Fruit fly (Drosophila melanogaster) whole organism, embryonic: Measurements from ENCODE around the gene CG33062.

Experiments
- Aef1 ChIP-seq: fragments of 200-800 bp; sonication (Bioruptor generic); IDR thresholded peaks from 3 replicates; pipeline ENCODE4 v1.3.6; 2022; ENCODE audit warnings: missing biosample characterization, missing genetic modification characterization
- Asciz ChIP-seq: fragments of 200-800 bp; sonication (Bioruptor generic); optimal IDR thresholded peaks from 2 replicates; lab custom pipeline; 2017; ENCODE audit warnings: missing biosample characterization, mild to moderate bottlenecking, missing genetic modification characterization, missing genetic modification reagents
- BEAF-32 ChIP-seq: fragments of 200-800 bp; sonication (Bioruptor generic); optimal IDR thresholded peaks from 3 replicates; lab custom pipeline; 2017; ENCODE audit warnings: missing biosample characterization, missing genetic modification characterization, mild to moderate bottlenecking, moderate library complexity, missing genetic modification reagents
- Bteb2 ChIP-seq: fragments of 200-800 bp; sonication (Bioruptor generic); optimal IDR thresholded peaks from 2 replicates; lab custom pipeline; 2016; ENCODE audit warnings: missing biosample characterization, missing genetic modification characterization
- CG11247 ChIP-seq: fragments of 200-800 bp; sonication (Bioruptor generic); IDR thresholded peaks from 2 replicates; pipeline ENCODE4 v1.3.6; 2022; ENCODE audit warnings: missing biosample characterization, missing genetic modification characterization
- CG11456 ChIP-seq: fragments of 200-800 bp; sonication (Bioruptor generic); IDR thresholded peaks from 3 replicates; pipeline ENCODE4 v1.3.6; 2022; ENCODE audit warnings: missing biosample characterization, missing genetic modification characterization
- CG13424 ChIP-seq: fragments of 200-800 bp; sonication (Bioruptor generic); optimal IDR thresholded peaks from 2 replicates; lab custom pipeline; 2019; ENCODE audit warnings: missing biosample characterization, mild to moderate bottlenecking, missing genetic modification characterization, moderate library complexity
- CG14667 ChIP-seq: fragments of 200-800 bp; sonication (Bioruptor generic); IDR thresholded peaks from 2 replicates; pipeline ENCODE4 v1.3.6; 2022; ENCODE audit warnings: missing biosample characterization, missing genetic modification characterization
- CG17328 ChIP-seq: fragments of 200-800 bp; sonication (Bioruptor generic); IDR thresholded peaks from 2 replicates; pipeline ENCODE4 v1.3.6; 2022; ENCODE audit warnings: missing biosample characterization, missing genetic modification characterization
- CG1792 ChIP-seq: fragments of 200-800 bp; sonication (Bioruptor generic); optimal IDR thresholded peaks from 2 replicates; lab custom pipeline; 2016; ENCODE audit warnings: missing biosample characterization, missing genetic modification characterization
- CG31365 ChIP-seq: fragments of 200-800 bp; sonication (Bioruptor generic); optimal IDR thresholded peaks from 2 replicates; lab custom pipeline; 2018; ENCODE audit warnings: missing biosample characterization, mild to moderate bottlenecking, missing genetic modification characterization
- CG32767 ChIP-seq: fragments of 200-800 bp; sonication (Bioruptor generic); IDR thresholded peaks from 2 replicates; pipeline ENCODE4 v1.3.6; 2022; ENCODE audit warnings: missing biosample characterization, missing genetic modification characterization
- CG3838 ChIP-seq: fragments of 200-800 bp; sonication (Bioruptor generic); optimal IDR thresholded peaks from 3 replicates; lab custom pipeline; 2016; ENCODE audit warnings: missing biosample characterization, missing genetic modification characterization
- CG4282 ChIP-seq: fragments of 200-800 bp; sonication (Bioruptor generic); optimal IDR thresholded peaks from 2 replicates; lab custom pipeline; 2016; ENCODE audit warnings: missing biosample characterization, missing genetic modification characterization
- CG6689 ChIP-seq: fragments of 200-800 bp; sonication (Bioruptor generic); IDR thresholded peaks from 2 replicates; pipeline ENCODE4 v1.3.6; 2022; ENCODE audit warnings: missing biosample characterization, missing genetic modification characterization
- CG7357 ChIP-seq: fragments of 200-800 bp; sonication (Bioruptor generic); IDR thresholded peaks from 3 replicates; pipeline ENCODE4 v1.3.6; 2022; ENCODE audit warnings: missing biosample characterization, missing genetic modification characterization
- CG7839 ChIP-seq: fragments of 200-800 bp; sonication (Bioruptor generic); optimal IDR thresholded peaks from 3 replicates; lab custom pipeline; 2018; ENCODE audit warnings: missing biosample characterization, mild to moderate bottlenecking, missing genetic modification characterization, moderate library complexity
- CG8281 ChIP-seq: fragments of 200-800 bp; sonication (Bioruptor generic); optimal IDR thresholded peaks from 2 replicates; lab custom pipeline; 2018; ENCODE audit warnings: missing biosample characterization, mild to moderate bottlenecking, missing genetic modification characterization, moderate library complexity
- CG8290 ChIP-seq, 3 experiments: fragments of 200-800 bp; sonication (Bioruptor generic); optimal IDR thresholded peaks; 2 replicates each; lab custom pipeline; 2016 to 2019; ENCODE audit warnings: missing biosample characterization in 3 of 3, missing genetic modification characterization in 3 of 3, mild to moderate bottlenecking in 2 of 3, moderate library complexity in 1 of 3
- CG8765 ChIP-seq: fragments of 200-800 bp; sonication (Bioruptor generic); IDR thresholded peaks from 2 replicates; pipeline ENCODE4 v1.3.6; 2022; ENCODE audit warnings: missing biosample characterization, missing genetic modification characterization
- CG8924 ChIP-seq: fragments of 200-800 bp; optimal IDR thresholded peaks from 3 replicates; lab custom pipeline; 2019; ENCODE audit warnings: missing biosample characterization, mild to moderate bottlenecking, missing genetic modification characterization, moderate library complexity
- Dbx ChIP-seq: fragments of 200-800 bp; sonication (Bioruptor generic); IDR thresholded peaks from 3 replicates; pipeline ENCODE4 v1.3.6; 2022; ENCODE audit warnings: missing biosample characterization, missing genetic modification characterization
- Dip2 ChIP-seq: fragments of 200-800 bp; sonication (Bioruptor generic); IDR thresholded peaks from 2 replicates; pipeline ENCODE4 v1.3.6; 2022; ENCODE audit warnings: missing biosample characterization, missing genetic modification characterization
- Hey ChIP-seq: fragments of 200-800 bp; sonication (Bioruptor generic); optimal IDR thresholded peaks from 3 replicates; lab custom pipeline; 2018; ENCODE audit warnings: missing biosample characterization, mild to moderate bottlenecking, missing genetic modification characterization
- HmgZ ChIP-seq: fragments of 200-800 bp; sonication (Bioruptor generic); optimal IDR thresholded peaks from 2 replicates; lab custom pipeline; 2018; ENCODE audit warnings: missing biosample characterization, mild to moderate bottlenecking, missing genetic modification characterization
- Hmr ChIP-seq: fragments of 200-800 bp; sonication (Bioruptor generic); optimal IDR thresholded peaks from 3 replicates; lab custom pipeline; 2017; ENCODE audit warnings: mild to moderate bottlenecking, missing biosample characterization, missing genetic modification reagents, missing genetic modification characterization
- MBD-R2 ChIP-seq: fragments of 200-800 bp; sonication (Bioruptor generic); IDR thresholded peaks from 2 replicates; pipeline ENCODE4 v1.3.6; 2022; ENCODE audit warnings: missing biosample characterization, missing genetic modification characterization
- Meics ChIP-seq: fragments of 200-800 bp; sonication (Bioruptor generic); optimal IDR thresholded peaks from 2 replicates; lab custom pipeline; 2017; ENCODE audit warnings: missing biosample characterization, mild to moderate bottlenecking, missing genetic modification characterization
- Mrtf ChIP-seq: fragments of 200-800 bp; sonication (Bioruptor generic); IDR thresholded peaks from 3 replicates; pipeline ENCODE4 v1.3.6; 2022; ENCODE audit warnings: missing biosample characterization, missing genetic modification characterization
- Opbp ChIP-seq: fragments of 200-800 bp; sonication (Bioruptor generic); IDR thresholded peaks from 3 replicates; pipeline ENCODE4 v1.3.6; 2022; ENCODE audit warnings: missing biosample characterization, missing genetic modification characterization; ENCODE audit not compliant: partially characterized antibody
- PHDP ChIP-seq: fragments of 200-800 bp; sonication (Bioruptor generic); optimal IDR thresholded peaks from 3 replicates; lab custom pipeline; 2018; ENCODE audit warnings: missing biosample characterization, mild to moderate bottlenecking, missing genetic modification characterization, moderate library complexity
- Pdp1 ChIP-seq, 2 experiments: fragments of 200-800 bp; sonication (Bioruptor generic); optimal IDR thresholded peaks; 3 replicates each; lab custom pipeline; 2016; ENCODE audit warnings: missing biosample characterization in 2 of 2, missing genetic modification characterization in 2 of 2, mild to moderate bottlenecking in 1 of 2, moderate library complexity in 1 of 2
- Rx ChIP-seq: fragments of 200-800 bp; sonication (Bioruptor generic); IDR thresholded peaks from 2 replicates; pipeline ENCODE4 v1.3.6; 2022; ENCODE audit warnings: missing biosample characterization, missing genetic modification characterization
- Ssrp ChIP-seq: fragments of 200-800 bp; sonication (Bioruptor generic); optimal IDR thresholded peaks from 2 replicates; lab custom pipeline; 2018; ENCODE audit warnings: missing biosample characterization, mild to moderate bottlenecking, missing genetic modification characterization, moderate library complexity
- Xbp1 ChIP-seq: fragments of 200-800 bp; sonication (Bioruptor generic); optimal IDR thresholded peaks from 3 replicates; lab custom pipeline; 2016; ENCODE audit warnings: missing biosample characterization, mild to moderate bottlenecking, missing genetic modification characterization
- exex ChIP-seq: fragments of 200-800 bp; sonication (Bioruptor generic); optimal IDR thresholded peaks from 4 replicates; lab custom pipeline; 2018; ENCODE audit warnings: missing biosample characterization, mild to moderate bottlenecking, missing genetic modification characterization, moderate library complexity
- fd3F ChIP-seq: fragments of 200-800 bp; sonication (Bioruptor generic); optimal IDR thresholded peaks from 2 replicates; lab custom pipeline; 2018; ENCODE audit warnings: missing biosample characterization, mild to moderate bottlenecking, missing genetic modification characterization, moderate library complexity
- fd96Cb ChIP-seq: fragments of 200-800 bp; sonication (Bioruptor generic); optimal IDR thresholded peaks from 2 replicates; lab custom pipeline; 2018; ENCODE audit warnings: missing biosample characterization, mild to moderate bottlenecking, missing genetic modification characterization, moderate library complexity
- gem ChIP-seq: fragments of 200-800 bp; sonication (Bioruptor generic); optimal IDR thresholded peaks from 2 replicates; lab custom pipeline; 2019; ENCODE audit warnings: missing biosample characterization, mild to moderate bottlenecking, missing genetic modification characterization, moderate library complexity
- gfzf ChIP-seq: fragments of 200-800 bp; sonication (Bioruptor generic); optimal IDR thresholded peaks from 2 replicates; lab custom pipeline; 2016; ENCODE audit warnings: missing biosample characterization, mild to moderate bottlenecking, missing genetic modification characterization, moderate library complexity
- h ChIP-seq: fragments of >200 bp; optimal IDR thresholded peaks from 2 replicates; lab custom pipeline; 2017
- ind ChIP-seq: fragments of 200-800 bp; sonication (Bioruptor generic); optimal IDR thresholded peaks from 3 replicates; lab custom pipeline; 2016; ENCODE audit warnings: missing biosample characterization, missing genetic modification characterization
- nmo ChIP-seq: fragments of 200-800 bp; sonication (Bioruptor generic); optimal IDR thresholded peaks from 2 replicates; lab custom pipeline; 2018; ENCODE audit warnings: missing biosample characterization, mild to moderate bottlenecking, missing genetic modification characterization, moderate library complexity
- repo ChIP-seq: fragments of 200-800 bp; sonication (Bioruptor generic); optimal IDR thresholded peaks from 2 replicates; lab custom pipeline; 2016; ENCODE audit warnings: missing biosample characterization, missing genetic modification characterization
- slp2 ChIP-seq: fragments of 200-800 bp; sonication (Bioruptor generic); optimal IDR thresholded peaks from 2 replicates; lab custom pipeline; 2016; ENCODE audit warnings: missing biosample characterization, missing genetic modification characterization
- stwl ChIP-seq: fragments of 200-800 bp; sonication (Bioruptor generic); optimal IDR thresholded peaks from 3 replicates; lab custom pipeline; 2018; ENCODE audit warnings: missing biosample characterization, mild to moderate bottlenecking, missing genetic modification characterization, moderate library complexity
- tgo ChIP-seq: fragments of 200-800 bp; sonication (Bioruptor generic); IDR thresholded peaks from 3 replicates; pipeline ENCODE4 v1.3.6; 2022; ENCODE audit warnings: missing biosample characterization, missing genetic modification characterization
- tll ChIP-seq, 2 experiments: fragments of 200-800 bp in 1 of 2; fragments of >200 bp in 1 of 2; sonication (Bioruptor generic) in 1 of 2; optimal IDR thresholded peaks; 2 replicates each; lab custom pipeline; 2017 to 2019; ENCODE audit warnings: missing biosample characterization in 2 of 2, missing genetic modification characterization in 2 of 2, mild to moderate bottlenecking in 1 of 2, moderate library complexity in 1 of 2
- unpg ChIP-seq: fragments of 200-800 bp; sonication (Bioruptor generic); optimal IDR thresholded peaks from 3 replicates; lab custom pipeline; 2018; ENCODE audit warnings: missing biosample characterization, mild to moderate bottlenecking, missing genetic modification characterization, moderate library complexity
- z ChIP-seq: fragments of 200-800 bp; sonication (Bioruptor generic); IDR thresholded peaks from 3 replicates; pipeline ENCODE4 v1.3.6; 2022; ENCODE audit warnings: missing biosample characterization, missing genetic modification characterization

Gene CG33062

DNA sequence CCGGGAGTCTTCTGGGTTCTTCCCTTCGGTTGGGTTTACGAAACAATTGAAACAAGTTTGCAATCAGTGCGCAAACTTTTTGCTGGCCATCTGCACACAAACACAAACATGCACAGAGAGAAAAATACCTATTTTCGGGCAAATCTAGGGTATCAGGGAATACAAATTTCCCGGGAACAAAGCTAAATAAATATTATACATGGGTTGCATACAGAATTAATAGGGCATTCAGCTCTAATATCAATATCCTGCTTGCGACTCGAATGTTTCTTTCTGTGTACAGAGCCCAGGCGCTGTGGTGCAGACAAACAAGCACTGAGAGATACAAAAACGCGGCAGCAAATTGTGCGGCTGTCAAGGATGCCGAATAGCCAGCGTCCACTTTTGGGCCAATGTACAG is 2.2 kb downstream of the CG33062 start (continued):
- TF ChIP-seq PHDP (tag; lab: Kevin White, UChicago) = no peak
- TF ChIP-seq Opbp (GFP tag; lab: Robert Waterston, UW) = no peak
- TF ChIP-seq Meics (GFP tag; lab: Kevin White, UChicago) = no peak
- no peak for TF ChIP-seq CG32767 (GFP tag; lab: Robert Waterston, UW)
- 0 out of 3 replicates have a peak, but pooled peaks have one; percentile 25 for TF ChIP-seq tgo (GFP tag; lab: Robert Waterston, UW)
- 0 out of 3 replicates have a peak, but pooled peaks have one; percentile 6 for TF ChIP-seq CG11456 (GFP tag; lab: Robert Waterston, UW)
- TF ChIP-seq gem (tag; lab: Kevin White, UChicago) = peak; percentile 51
- no peak for TF ChIP-seq HmgZ (tag; lab: Kevin White, UChicago)
- TF ChIP-seq CG17328 = no peak
- no peak for TF ChIP-seq z
- peak; percentile 11 for TF ChIP-seq nmo (GFP tag; lab: Kevin White, UChicago)
- TF ChIP-seq Mrtf = peak; percentile 33; the same call in 1 of the 3 replicates
- TF ChIP-seq CG8765 (GFP tag; lab: Robert Waterston, UW) = no peak
- no peak for TF ChIP-seq CG31365 (tag; lab: Kevin White, UChicago)
- peak; percentile 35; the same call in 1 of the 3 replicates for TF ChIP-seq CG7357 (GFP tag; lab: Robert Waterston, UW)
- TF ChIP-seq exex (tag; lab: Kevin White, UChicago) = no peak
- TF ChIP-seq CG13424 (tag; lab: Kevin White, UChicago) = peak; percentile 4
- no peak for TF ChIP-seq CG8281 (tag; lab: Kevin White, UChicago)
- no peak for TF ChIP-seq Ssrp (tag; lab: Kevin White, UChicago)
- no peak for TF ChIP-seq CG8290 (GFP tag; optimal IDR thresholded peaks at IDR 0.05; lab: Kevin White, UChicago)
- peak in 1 of 2 experiments; percentile 57 for TF ChIP-seq CG8290 (tag; optimal IDR thresholded peaks at IDR 0.05; lab: Kevin White, UChicago)
- TF ChIP-seq unpg (GFP tag; lab: Kevin White, UChicago) = peak; percentile 20
- TF ChIP-seq stwl (tag; lab: Kevin White, UChicago) = no peak
- peak in 1 of 2 experiments; percentile 31 for TF ChIP-seq Pdp1 (GFP tag; optimal IDR thresholded peaks at IDR 0.05; lab: Kevin White, UChicago)
- TF ChIP-seq Hmr (GFP tag; lab: Kevin White, UChicago) = peak; percentile 26
- TF ChIP-seq Asciz (GFP tag; lab: Kevin White, UChicago) = no peak
- 0 out of 2 replicates have a peak, but pooled peaks have one; percentile 28 for TF ChIP-seq CG6689 (GFP tag; lab: Robert Waterston, UW)
- peak; percentile 42 for TF ChIP-seq CG7839
- TF ChIP-seq CG4282 (GFP tag; lab: Kevin White, UChicago) = no peak
- TF ChIP-seq Dbx = no peak
- TF ChIP-seq CG14667 (GFP tag; lab: Robert Waterston, UW) = peak; percentile 14; the same call in 1 of the 2 replicates
- no peak for TF ChIP-seq fd3F
- no peak for TF ChIP-seq Aef1 (GFP tag; lab: Robert Waterston, UW)
- TF ChIP-seq tll (GFP tag; optimal IDR thresholded peaks at IDR 0.05; lab: Kevin White, UChicago) = no peak
- 0 out of 2 replicates have a peak, but pooled peaks have one; percentile 40 for TF ChIP-seq CG11247
- no peak for TF ChIP-seq BEAF-32 (GFP tag; lab: Kevin White, UChicago)
- no peak for TF ChIP-seq CG1792 (GFP tag; lab: Kevin White, UChicago)
- TF ChIP-seq Xbp1 (GFP tag; lab: Kevin White, UChicago) = peak; percentile 29
- peak; percentile 18 for TF ChIP-seq fd96Cb (tag; lab: Kevin White, UChicago)
- no peak for TF ChIP-seq CG8924 (tag; lab: Kevin White, UChicago)
- 0 out of 2 replicates have a peak, but pooled peaks have one; percentile 3 for TF ChIP-seq Rx (GFP tag; lab: Robert Waterston, UW)
- TF ChIP-seq gfzf (GFP tag; lab: Kevin White, UChicago) = no peak
- no peak for TF ChIP-seq slp2 (GFP tag; lab: Kevin White, UChicago)
- no peak for TF ChIP-seq CG3838 (GFP tag; lab: Kevin White, UChicago)
- TF ChIP-seq repo = no peak
- no peak for TF ChIP-seq Bteb2 (GFP tag; lab: Kevin White, UChicago)
- peak; percentile 24 for TF ChIP-seq ind (GFP tag; lab: Kevin White, UChicago)
- no peak for TF ChIP-seq h
- TF ChIP-seq Hey (tag; lab: Kevin White, UChicago) = no peak
- TF ChIP-seq Dip2 (GFP tag; lab: Robert Waterston, UW) = no peak
- no peak for TF ChIP-seq MBD-R2
